Worm (Caenorhabditis elegans) whole organism, L4 larva: ENCODE measurements around the gene srr-4.

Experiments
- F37D6.2 ChIP-seq: sonication (generic microtip); optimal IDR thresholded peaks from 2 replicates; lab custom pipeline; 2016; ENCODE audit warnings: mild to moderate bottlenecking, missing genetic modification characterization, missing compliant biosample characterization
- F44E2.7 ChIP-seq: fragments of 200-800 bp; sonication (Bioruptor generic); IDR thresholded peaks from 2 replicates; pipeline ENCODE4 v2.1.2; 2022; ENCODE audit warnings: missing genetic modification characterization, missing compliant biosample characterization
- F49E8.2 ChIP-seq: sonication (generic microtip); optimal IDR thresholded peaks from 2 replicates; lab custom pipeline; 2016; ENCODE audit warnings: missing compliant biosample characterization, mild to moderate bottlenecking, missing genetic modification characterization, borderline replicate concordance
- Y5F2A.4 ChIP-seq: fragments of 200-800 bp; sonication (Bioruptor generic); optimal IDR thresholded peaks from 2 replicates; lab custom pipeline; 2018; ENCODE audit warnings: mild to moderate bottlenecking, missing genetic modification characterization, missing compliant biosample characterization
- aha-1 ChIP-seq: fragments of 150-350 bp; peaks from one replicate; lab custom pipeline; 2014; ENCODE audit warnings: missing biosample characterization, missing genetic modification characterization
- ceh-44 ChIP-seq: fragments of 200-800 bp; sonication (Bioruptor generic); IDR thresholded peaks from 2 replicates; pipeline ENCODE4 v1.3.6; 2022; ENCODE audit warnings: missing genetic modification reagents, missing genetic modification characterization, missing compliant biosample characterization
- ceh-62 ChIP-seq: sonication (generic microtip); optimal IDR thresholded peaks from 2 replicates; lab custom pipeline; 2017; ENCODE audit warnings: missing biosample characterization, missing genetic modification characterization
- daf-16 ChIP-seq, 3 experiments: sonication (generic microtip); optimal IDR thresholded peaks; 2 replicates each; lab custom pipeline; 2016 to 2017; ENCODE audit warnings: missing genetic modification characterization in 3 of 3, missing genetic modification reagents in 3 of 3, mild to moderate bottlenecking in 2 of 3, missing compliant biosample characterization in 2 of 3, missing biosample characterization in 1 of 3, moderate library complexity in 1 of 3
- dmd-6 ChIP-seq: fragments of 200-800 bp; sonication (Bioruptor generic); IDR thresholded peaks from 2 replicates; pipeline ENCODE4 v1.3.6; 2022; ENCODE audit warnings: missing genetic modification reagents, missing genetic modification characterization, missing compliant biosample characterization
- dmd-8 ChIP-seq: fragments of 200-800 bp; sonication (Bioruptor generic); IDR thresholded peaks from 2 replicates; pipeline ENCODE4 v1.3.6; 2022; ENCODE audit warnings: missing genetic modification characterization, missing compliant biosample characterization
- hif-1 ChIP-seq, 2 experiments: sonication (generic microtip); optimal IDR thresholded peaks; 2 replicates each; lab custom pipeline; 2016 to 2017; ENCODE audit warnings: missing compliant biosample characterization in 2 of 2, missing genetic modification characterization in 2 of 2, missing genetic modification reagents in 2 of 2, missing genotype in 2 of 2, mild to moderate bottlenecking in 1 of 2
- hlh-11 ChIP-seq: fragments of 200-800 bp; sonication (Bioruptor generic); optimal IDR thresholded peaks from 2 replicates; lab custom pipeline; 2018; ENCODE audit warnings: mild to moderate bottlenecking, missing genetic modification characterization, missing compliant biosample characterization
- lin-38 ChIP-seq: fragments of 200-800 bp; sonication (Bioruptor generic); IDR thresholded peaks from 2 replicates; pipeline ENCODE4 v1.3.6; 2022; ENCODE audit warnings: missing genetic modification reagents, missing genetic modification characterization, missing compliant biosample characterization
- lin-39 ChIP-seq: fragments of 150-350 bp; optimal IDR thresholded peaks from 2 replicates; lab custom pipeline; 2014; ENCODE audit warnings: missing biosample characterization, missing genetic modification reagents, missing genetic modification characterization
- mdl-1 ChIP-seq, 2 experiments: fragments of 150-350 bp in 1 of 2; sonication (generic microtip) in 1 of 2; optimal IDR thresholded peaks; 2 replicates each; lab custom pipeline; 2014 to 2017; ENCODE audit warnings: missing biosample characterization in 2 of 2, missing genetic modification characterization in 2 of 2
- mdt-29 ChIP-seq: fragments of 200-800 bp; sonication (Bioruptor generic); IDR thresholded peaks from 2 replicates; pipeline ENCODE4 v1.3.6; 2022; ENCODE audit warnings: missing genetic modification reagents, missing genetic modification characterization, missing compliant biosample characterization
- mes-2 ChIP-seq: sonication (generic microtip); optimal IDR thresholded peaks from 2 replicates; lab custom pipeline; 2016; ENCODE audit warnings: missing genotype, mild to moderate bottlenecking, missing genetic modification characterization, missing compliant biosample characterization; ENCODE audit not compliant: poor library complexity, severe bottlenecking
- nhr-10 ChIP-seq: fragments of 150-350 bp; optimal IDR thresholded peaks from 2 replicates; lab custom pipeline; 2014; ENCODE audit warnings: missing biosample characterization, missing genetic modification characterization
- nhr-11 ChIP-seq: fragments of 150-350 bp; optimal IDR thresholded peaks from 2 replicates; lab custom pipeline; 2014; ENCODE audit warnings: missing biosample characterization, missing genetic modification characterization
- nhr-28 ChIP-seq: fragments of 150-350 bp; optimal IDR thresholded peaks from 2 replicates; lab custom pipeline; 2014; ENCODE audit warnings: missing biosample characterization, missing genetic modification characterization
- nhr-76 ChIP-seq: fragments of 150-350 bp; optimal IDR thresholded peaks from 2 replicates; lab custom pipeline; 2014; ENCODE audit warnings: missing biosample characterization, missing genetic modification characterization
- nhr-77 ChIP-seq: fragments of 150-350 bp; optimal IDR thresholded peaks from 2 replicates; lab custom pipeline; 2014; ENCODE audit warnings: missing biosample characterization, missing genetic modification characterization
- pha-4 ChIP-seq, 2 experiments: fragments of 150-350 bp in 1 of 2; fragments of 200-800 bp in 1 of 2; sonication (Bioruptor generic) in 1 of 2; IDR thresholded peaks in 1 of 2; optimal IDR thresholded peaks in 1 of 2; 2 replicates each; pipeline versions ENCODE4 v1.3.6 to Lab custom; 2014 to 2022; ENCODE audit warnings: missing genetic modification characterization in 2 of 2, missing genetic modification reagents in 2 of 2, missing biosample characterization in 1 of 2, missing compliant biosample characterization in 1 of 2
- php-3 ChIP-seq: fragments of 200-800 bp; sonication (Bioruptor generic); IDR thresholded peaks from 2 replicates; pipeline ENCODE4 v1.3.6; 2022; ENCODE audit warnings: missing genetic modification reagents, missing genetic modification characterization, missing compliant biosample characterization
- pqm-1 ChIP-seq: sonication (generic microtip); optimal IDR thresholded peaks from 2 replicates; lab custom pipeline; 2017; ENCODE audit warnings: missing biosample characterization, missing genetic modification characterization
- snpc-4 ChIP-seq: fragments of 150-350 bp; optimal IDR thresholded peaks from 2 replicates; lab custom pipeline; 2014; ENCODE audit warnings: missing biosample characterization, missing genetic modification characterization
- unc-130 ChIP-seq: sonication (generic microtip); optimal IDR thresholded peaks from 2 replicates; lab custom pipeline; 2016; ENCODE audit warnings: missing genetic modification reagents, missing genetic modification characterization, missing compliant biosample characterization
- unc-39 ChIP-seq: sonication (generic microtip); optimal IDR thresholded peaks from 2 replicates; lab custom pipeline; 2017; ENCODE audit warnings: missing biosample characterization, missing genetic modification characterization
- unc-62 ChIP-seq, 3 experiments: fragments of 150-350 bp in 1 of 3; sonication (generic microtip); optimal IDR thresholded peaks in 2 of 3; peaks in 1 of 3; 1 replicate in 1 of 3; 2 replicates in 2 of 3; lab custom pipeline; 2014 to 2017; ENCODE audit warnings: missing biosample characterization in 3 of 3, missing genetic modification characterization in 3 of 3, missing genetic modification reagents in 3 of 3, missing genotype in 1 of 3
- zag-1 ChIP-seq: fragments of 150-350 bp; optimal IDR thresholded peaks from 2 replicates; lab custom pipeline; 2014; ENCODE audit warnings: missing biosample characterization, missing genetic modification characterization
- zfp-2 ChIP-seq: sonication (generic microtip); optimal IDR thresholded peaks from 2 replicates; lab custom pipeline; 2016; ENCODE audit warnings: mild to moderate bottlenecking, missing genetic modification characterization, missing compliant biosample characterization
- zfp-3 ChIP-seq: fragments of 200-800 bp; sonication (Bioruptor generic); conservative IDR thresholded peaks from 2 replicates; pipeline ENCODE4 v1.3.6; 2022; ENCODE audit warnings: missing genetic modification reagents, missing genetic modification characterization, missing compliant biosample characterization
- zip-11 ChIP-seq: fragments of 200-800 bp; sonication (Bioruptor generic); IDR thresholded peaks from 2 replicates; pipeline ENCODE4 v1.3.6; 2022; ENCODE audit warnings: missing genetic modification characterization, missing compliant biosample characterization

The srr-4 gene

ce11 chrV:5000406-5000805 is 18.6 kb upstream of the srr-4 start, which contains the start of gene ugt-7:
Gene ugt-7 (minus strand): TSS chrV:5000566.
- no peak for TF ChIP-seq zfp-2 (tag; lab: Kevin White, UChicago)
- no peak for TF ChIP-seq mdt-29
- no peak for TF ChIP-seq unc-39
- TF ChIP-seq F37D6.2: no peak
- no peak for TF ChIP-seq ceh-44 (GFP tag; lab: Robert Waterston, UW)
- TF ChIP-seq zip-11 (GFP tag; lab: Robert Waterston, UW): no peak
- TF ChIP-seq nhr-28 (tag; lab: Kevin White, UChicago): peak; percentile 42
- no peak for TF ChIP-seq Y5F2A.4 (GFP tag; lab: Kevin White, UChicago)
- peak; percentile 11 for TF ChIP-seq nhr-77 (tag; lab: Kevin White, UChicago)
- TF ChIP-seq aha-1 (tag; lab: Kevin White, UChicago): no peak
- no peak for TF ChIP-seq unc-130 (GFP tag; lab: Kevin White, UChicago)
- peak; percentile 72 for TF ChIP-seq pqm-1 (tag; lab: Kevin White, UChicago)
- TF ChIP-seq F44E2.7 (GFP tag; lab: Robert Waterston, UW): no peak
- TF ChIP-seq nhr-76 (tag; lab: Kevin White, UChicago): no peak
- no peak for TF ChIP-seq mes-2 (tag; lab: Kevin White, UChicago)
- no peak for TF ChIP-seq F49E8.2

- no peak for TF ChIP-seq nhr-10 (tag; lab: Kevin White, UChicago)
- no peak for TF ChIP-seq dmd-8 (GFP tag; lab: Robert Waterston, UW)
- TF ChIP-seq zag-1 (tag; lab: Kevin White, UChicago): no peak
- TF ChIP-seq dmd-6 (GFP tag; lab: Robert Waterston, UW): peak; percentile 9; the same call in 1 of the 2 replicates
- TF ChIP-seq, all 104 proteins: peak for 1
Measured at ce11 chrV:5001386-5001785, 17.6 kb upstream of the srr-4 start, which contains the start of gene srr-8. Gene srr-8 (plus strand): TSS chrV:5001686.

ce11 chrV:5012193-5012853 is 6.7 kb upstream of the srr-4 start, which contains the start of gene srr-6:
Gene srr-6 (plus strand): TSS chrV:5012803.
- TF ChIP-seq mes-2 (tag; lab: Kevin White, UChicago) (no peak), snpc-4 (no peak), pqm-1 (tag; lab: Kevin White, UChicago) (peak; percentile 68), hlh-11 (peak; percentile 54), zfp-3 (GFP tag; lab: Robert Waterston, UW) (no peak), nhr-76 (tag; lab: Kevin White, UChicago) (no peak), Y5F2A.4 (GFP tag; lab: Kevin White, UChicago) (no peak), dmd-6 (GFP tag; lab: Robert Waterston, UW) (peak; percentile 66), nhr-28 (tag; lab: Kevin White, UChicago) (peak; percentile 53), hif-1 (tag; optimal IDR thresholded peaks at IDR 0.05; lab: Kevin White, UChicago) (peak in 1 of 2 experiments; percentile 15), php-3 (peak; percentile 20; the same call in 1 of the 2 replicates), ceh-62 (no peak), pha-4 (GFP tag; IDR thresholded peaks at IDR 0.05; lab: Robert Waterston, UW) (no peak), pha-4 (tag; optimal IDR thresholded peaks at IDR 0.05; lab: Kevin White, UChicago) (no peak), unc-62 (GFP tag; optimal IDR thresholded peaks at IDR 0.05 in 1 of 2; lab: Kevin White, UChicago) (peak in 1 of 2 experiments; percentile 88), unc-62 (tag; optimal IDR thresholded peaks at IDR 0.05; lab: Kevin White, UChicago) (no peak), lin-38 (no peak), daf-16 (GFP tag; optimal IDR thresholded peaks at IDR 0.05; lab: Kevin White, UChicago) (no peak), daf-16 (tag; optimal IDR thresholded peaks at IDR 0.05; lab: Kevin White, UChicago) (peak; percentile 61), nhr-77 (tag; lab: Kevin White, UChicago) (peak; percentile 63), lin-39 (no peak), mdl-1 (tag; optimal IDR thresholded peaks at IDR 0.05; lab: Kevin White, UChicago) (peak in 1 of 2 experiments; percentile 42)

ce11 chrV:5016728-5017127 is 2.3 kb upstream of the srr-4 start:
- no peak for TF ChIP-seq nhr-77 (tag; lab: Kevin White, UChicago)
- peak; percentile 58 for TF ChIP-seq aha-1 (tag; lab: Kevin White, UChicago)
- TF ChIP-seq nhr-11: peak; percentile 43
- peak in 1 of 2 experiments; percentile 33 for TF ChIP-seq unc-62 (GFP tag; optimal IDR thresholded peaks at IDR 0.05 in 1 of 2; lab: Kevin White, UChicago)
- TF ChIP-seq unc-62 (tag; optimal IDR thresholded peaks at IDR 0.05; lab: Kevin White, UChicago): no peak
